Worm (Caenorhabditis elegans) whole organism, L4 larva: ENCODE data around the gene F26A1.19.

Experiments
- F10B5.3 ChIP-seq: sonication (generic microtip); optimal IDR thresholded peaks from 2 replicates; lab custom pipeline; 2016; ENCODE audit warnings: mild to moderate bottlenecking, missing genetic modification characterization, missing compliant biosample characterization
- T20F7.1 ChIP-seq: fragments of 200-800 bp; sonication (Bioruptor generic); optimal IDR thresholded peaks from 2 replicates; lab custom pipeline; 2018; ENCODE audit warnings: mild to moderate bottlenecking, missing genetic modification characterization, missing compliant biosample characterization
- T26A8.4 ChIP-seq: fragments of 200-800 bp; sonication (Bioruptor generic); IDR thresholded peaks from 2 replicates; pipeline ENCODE4 v1.3.6; 2022; ENCODE audit warnings: missing genetic modification characterization, missing compliant biosample characterization
- Y75B8A.6 ChIP-seq: fragments of 200-800 bp; sonication (Bioruptor generic); IDR thresholded peaks from 2 replicates; pipeline ENCODE4 v1.3.6; 2022; ENCODE audit warnings: missing genetic modification reagents, missing genetic modification characterization, missing compliant biosample characterization
- aha-1 ChIP-seq: fragments of 150-350 bp; peaks from one replicate; lab custom pipeline; 2014; ENCODE audit warnings: missing biosample characterization, missing genetic modification characterization
- ama-1 ChIP-seq: fragments of 150-350 bp; optimal IDR thresholded peaks from 2 replicates; lab custom pipeline; 2014; ENCODE audit warnings: inconsistent platforms, mixed read lengths
- ceh-44 ChIP-seq: fragments of 200-800 bp; sonication (Bioruptor generic); IDR thresholded peaks from 2 replicates; pipeline ENCODE4 v1.3.6; 2022; ENCODE audit warnings: missing genetic modification reagents, missing genetic modification characterization, missing compliant biosample characterization
- ces-1 ChIP-seq: fragments of 150-350 bp; sonication (generic microtip); optimal IDR thresholded peaks from 4 replicates; lab custom pipeline; 2014; ENCODE audit warnings: missing biosample characterization, missing genetic modification reagents, missing genetic modification characterization
- cey-2 ChIP-seq: sonication (generic microtip); optimal IDR thresholded peaks from 3 replicates; lab custom pipeline; 2017; ENCODE audit warnings: missing genetic modification characterization, mild to moderate bottlenecking, missing compliant biosample characterization, antibody characterized with exemption, borderline replicate concordance; ENCODE audit not compliant: insufficient read depth
- daf-12 ChIP-seq: fragments of 150-350 bp; optimal IDR thresholded peaks from 2 replicates; lab custom pipeline; 2014; ENCODE audit warnings: missing biosample characterization, missing genetic modification reagents, missing genetic modification characterization
- daf-8 ChIP-seq: fragments of 200-800 bp; sonication (Bioruptor generic); IDR thresholded peaks from 2 replicates; pipeline ENCODE4 v1.3.6; 2022; ENCODE audit warnings: missing genetic modification characterization, missing compliant biosample characterization
- dmd-6 ChIP-seq: fragments of 200-800 bp; sonication (Bioruptor generic); IDR thresholded peaks from 2 replicates; pipeline ENCODE4 v1.3.6; 2022; ENCODE audit warnings: missing genetic modification reagents, missing genetic modification characterization, missing compliant biosample characterization
- dpl-1 ChIP-seq: fragments of 150-350 bp; optimal IDR thresholded peaks from 2 replicates; lab custom pipeline; 2014; ENCODE audit warnings: missing biosample characterization, missing genetic modification reagents, missing genetic modification characterization
- egl-27 ChIP-seq: sonication (generic microtip); optimal IDR thresholded peaks from 3 replicates; lab custom pipeline; 2017; ENCODE audit warnings: missing biosample characterization, missing genetic modification reagents, missing genetic modification characterization
- gei-8 ChIP-seq: fragments of 200-800 bp; sonication (Bioruptor generic); optimal IDR thresholded peaks from 2 replicates; lab custom pipeline; 2018; ENCODE audit warnings: mild to moderate bottlenecking, missing genetic modification characterization, missing compliant biosample characterization
- hif-1 ChIP-seq, 2 experiments: sonication (generic microtip); optimal IDR thresholded peaks; 2 replicates each; lab custom pipeline; 2016 to 2017; ENCODE audit warnings: missing compliant biosample characterization in 2 of 2, missing genetic modification characterization in 2 of 2, missing genetic modification reagents in 2 of 2, missing genotype in 2 of 2, mild to moderate bottlenecking in 1 of 2
- hmg-1.1 ChIP-seq: fragments of 200-800 bp; sonication (Bioruptor generic); IDR thresholded peaks from 2 replicates; pipeline ENCODE4 v1.3.6; 2022; ENCODE audit warnings: missing genetic modification reagents, missing genetic modification characterization, missing compliant biosample characterization
- lim-7 ChIP-seq: fragments of 200-800 bp; sonication (Bioruptor generic); IDR thresholded peaks from 2 replicates; pipeline ENCODE4 v1.3.6; 2022; ENCODE audit warnings: missing genetic modification characterization, missing compliant biosample characterization
- lin-13 ChIP-seq: fragments of 150-350 bp; optimal IDR thresholded peaks from 2 replicates; lab custom pipeline; 2014; ENCODE audit warnings: missing biosample characterization, missing genetic modification reagents, missing genetic modification characterization
- lir-3 ChIP-seq: sonication (generic microtip); optimal IDR thresholded peaks from 2 replicates; lab custom pipeline; 2016; ENCODE audit warnings: mild to moderate bottlenecking, missing genetic modification characterization, missing compliant biosample characterization
- lsy-2 ChIP-seq, 2 experiments: fragments of 150-350 bp in 1 of 2; sonication (generic microtip) in 1 of 2; optimal IDR thresholded peaks; 2 replicates each; lab custom pipeline; 2014 to 2017; ENCODE audit warnings: missing biosample characterization in 2 of 2, missing genetic modification characterization in 2 of 2
- madf-9 ChIP-seq: fragments of 200-800 bp; sonication (Bioruptor generic); conservative IDR thresholded peaks from 2 replicates; pipeline ENCODE4 v1.3.6; 2022; ENCODE audit warnings: missing genetic modification reagents, missing genetic modification characterization, missing compliant biosample characterization
- mdl-1 ChIP-seq, 2 experiments: fragments of 150-350 bp in 1 of 2; sonication (generic microtip) in 1 of 2; optimal IDR thresholded peaks; 2 replicates each; lab custom pipeline; 2014 to 2017; ENCODE audit warnings: missing biosample characterization in 2 of 2, missing genetic modification characterization in 2 of 2
- mdt-29 ChIP-seq: fragments of 200-800 bp; sonication (Bioruptor generic); IDR thresholded peaks from 2 replicates; pipeline ENCODE4 v1.3.6; 2022; ENCODE audit warnings: missing genetic modification reagents, missing genetic modification characterization, missing compliant biosample characterization
- mep-1 ChIP-seq: fragments of 150-350 bp; sonication (generic microtip); optimal IDR thresholded peaks from 3 replicates; lab custom pipeline; 2014; ENCODE audit warnings: missing biosample characterization, missing genetic modification characterization
- nhr-102 ChIP-seq: sonication (generic microtip); optimal IDR thresholded peaks from 2 replicates; lab custom pipeline; 2016; ENCODE audit warnings: mild to moderate bottlenecking, missing genetic modification characterization, moderate library complexity, missing compliant biosample characterization
- nhr-11 ChIP-seq: fragments of 150-350 bp; optimal IDR thresholded peaks from 2 replicates; lab custom pipeline; 2014; ENCODE audit warnings: missing biosample characterization, missing genetic modification characterization
- nhr-237 ChIP-seq: sonication (generic microtip); optimal IDR thresholded peaks from 2 replicates; lab custom pipeline; 2017; ENCODE audit warnings: missing biosample characterization, missing genetic modification characterization
- nhr-28 ChIP-seq: fragments of 150-350 bp; optimal IDR thresholded peaks from 2 replicates; lab custom pipeline; 2014; ENCODE audit warnings: missing biosample characterization, missing genetic modification characterization
- pha-4 ChIP-seq, 2 experiments: fragments of 150-350 bp in 1 of 2; fragments of 200-800 bp in 1 of 2; sonication (Bioruptor generic) in 1 of 2; IDR thresholded peaks in 1 of 2; optimal IDR thresholded peaks in 1 of 2; 2 replicates each; pipeline versions ENCODE4 v1.3.6 to Lab custom; 2014 to 2022; ENCODE audit warnings: missing genetic modification characterization in 2 of 2, missing genetic modification reagents in 2 of 2, missing biosample characterization in 1 of 2, missing compliant biosample characterization in 1 of 2
- rbr-2 ChIP-seq: sonication (generic microtip); optimal IDR thresholded peaks from 2 replicates; lab custom pipeline; 2016; ENCODE audit warnings: missing genotype, missing genetic modification characterization, missing compliant biosample characterization
- saeg-2 ChIP-seq: fragments of 200-800 bp; sonication (Bioruptor generic); IDR thresholded peaks from 2 replicates; pipeline ENCODE4 v1.3.6; 2022; ENCODE audit warnings: missing genetic modification reagents, missing genetic modification characterization, missing compliant biosample characterization
- sdz-12 ChIP-seq: fragments of 200-800 bp; sonication (Bioruptor generic); optimal IDR thresholded peaks from 2 replicates; lab custom pipeline; 2018; ENCODE audit warnings: mild to moderate bottlenecking, missing genetic modification characterization, missing compliant biosample characterization
- set-16 ChIP-seq: fragments of 200-800 bp; sonication (Bioruptor generic); IDR thresholded peaks from 2 replicates; pipeline ENCODE4 v1.3.6; 2022; ENCODE audit warnings: missing genetic modification reagents, missing genetic modification characterization, missing compliant biosample characterization
- skn-1 ChIP-seq: fragments of 150-350 bp; optimal IDR thresholded peaks from 2 replicates; lab custom pipeline; 2014; ENCODE audit warnings: missing biosample characterization, missing genetic modification characterization
- snpc-4 ChIP-seq: fragments of 150-350 bp; optimal IDR thresholded peaks from 2 replicates; lab custom pipeline; 2014; ENCODE audit warnings: missing biosample characterization, missing genetic modification characterization
- spr-1 ChIP-seq: sonication (generic microtip); optimal IDR thresholded peaks from 2 replicates; lab custom pipeline; 2016; ENCODE audit warnings: mild to moderate bottlenecking, missing genetic modification characterization, missing compliant biosample characterization
- spr-3 ChIP-seq: fragments of 200-800 bp; sonication (Bioruptor generic); optimal IDR thresholded peaks from 2 replicates; lab custom pipeline; 2018; ENCODE audit warnings: mild to moderate bottlenecking, missing genetic modification characterization, missing compliant biosample characterization
- unc-130 ChIP-seq: sonication (generic microtip); optimal IDR thresholded peaks from 2 replicates; lab custom pipeline; 2016; ENCODE audit warnings: missing genetic modification reagents, missing genetic modification characterization, missing compliant biosample characterization
- unc-39 ChIP-seq: sonication (generic microtip); optimal IDR thresholded peaks from 2 replicates; lab custom pipeline; 2017; ENCODE audit warnings: missing biosample characterization, missing genetic modification characterization
- zip-11 ChIP-seq: fragments of 200-800 bp; sonication (Bioruptor generic); IDR thresholded peaks from 2 replicates; pipeline ENCODE4 v1.3.6; 2022; ENCODE audit warnings: missing genetic modification characterization, missing compliant biosample characterization
- zip-2 ChIP-seq: fragments of 150-350 bp; optimal IDR thresholded peaks from 2 replicates; lab custom pipeline; 2014; ENCODE audit warnings: missing biosample characterization, missing genetic modification characterization
- ztf-11 ChIP-seq: fragments of 150-350 bp; optimal IDR thresholded peaks from 2 replicates; lab custom pipeline; 2014; ENCODE audit warnings: missing biosample characterization, missing genetic modification characterization

Gene F26A1.19

ce11 chrIII:4817240-4817639 lies 20.3 kb upstream of the F26A1.19 start, which contains the start of gene F26A1.4:
Gene F26A1.4 (plus strand): TSS chrIII:4817540.
- no peak for TF ChIP-seq mdt-29 (GFP tag; lab: Robert Waterston, UW)
- no peak for TF ChIP-seq lin-13

- TF ChIP-seq F10B5.3 (tag; lab: Kevin White, UChicago) (no peak), ces-1 (GFP tag; lab: Kevin White, UChicago) (no peak), lir-3 (tag; lab: Kevin White, UChicago) (no peak), nhr-11 (tag; lab: Kevin White, UChicago) (no peak), aha-1 (tag; lab: Kevin White, UChicago) (no peak), cey-2 (tag; lab: Kevin White, UChicago) (no peak), unc-39 (tag; lab: Kevin White, UChicago) (no peak), dpl-1 (GFP tag; lab: Kevin White, UChicago) (no peak), ama-1 (lab: Kevin White, UChicago) (no peak), ceh-44 (GFP tag; lab: Robert Waterston, UW) (no peak), rbr-2 (tag; lab: Kevin White, UChicago) (no peak), unc-130 (GFP tag; lab: Kevin White, UChicago) (no peak), hmg-1.1 (no peak)
These were observed 17.7 kb upstream of the F26A1.19 start, which contains the start of gene F26A1.7 for ce11 chrIII:4819843-4820242. Gene F26A1.7 (minus strand): TSS chrIII:4819943.

- TF ChIP-seq nhr-237 (tag; lab: Kevin White, UChicago), result no peak
These were observed 15.4 kb upstream of the F26A1.19 start, which contains the start of gene F26A1.8 for ce11 chrIII:4822140-4822539. Gene F26A1.8 (minus strand): TSS chrIII:4822240.

- TF ChIP-seq set-16 (no peak), hmg-1.1 (no peak), mep-1 (tag; lab: Kevin White, UChicago) (no peak), mdl-1 (tag; optimal IDR thresholded peaks at IDR 0.05; lab: Kevin White, UChicago) (no peak), T20F7.1 (no peak), mdt-29 (GFP tag; lab: Robert Waterston, UW) (no peak), nhr-28 (tag; lab: Kevin White, UChicago) (no peak), madf-9 (GFP tag; lab: Robert Waterston, UW) (no peak), spr-1 (tag; lab: Kevin White, UChicago) (no peak), snpc-4 (tag; lab: Kevin White, UChicago) (no peak), dpl-1 (GFP tag; lab: Kevin White, UChicago) (no peak), ztf-11 (no peak), nhr-102 (tag; lab: Kevin White, UChicago) (no peak), T26A8.4 (GFP tag; lab: Robert Waterston, UW) (no peak)
These were observed 10.9 kb upstream of the F26A1.19 start, which contains the start of gene F26A1.3 for ce11 chrIII:4826606-4827005. Gene F26A1.3 (plus strand): TSS chrIII:4826906.

ce11 chrIII:4829440-4829839 lies 8.1 kb upstream of the F26A1.19 start, which contains the start of gene F26A1.9:
Gene F26A1.9 (minus strand): TSS chrIII:4829540.
- no peak for TF ChIP-seq dpl-1 (GFP tag; lab: Kevin White, UChicago)
- no peak for TF ChIP-seq zip-11 (GFP tag; lab: Robert Waterston, UW)
- no peak for TF ChIP-seq zip-2 (tag; lab: Kevin White, UChicago)
- TF ChIP-seq daf-12 (tag; lab: Kevin White, UChicago), result no peak
- TF ChIP-seq F10B5.3 (tag; lab: Kevin White, UChicago), result no peak
- no peak for TF ChIP-seq dmd-6 (GFP tag; lab: Robert Waterston, UW)
- no peak for TF ChIP-seq spr-3 (GFP tag; lab: Kevin White, UChicago)
- no peak for TF ChIP-seq egl-27 (tag; lab: Kevin White, UChicago)
- no peak for TF ChIP-seq Y75B8A.6
- no peak for TF ChIP-seq lim-7 (GFP tag; lab: Robert Waterston, UW)
- TF ChIP-seq skn-1, result no peak
- TF ChIP-seq saeg-2 (GFP tag; lab: Robert Waterston, UW), result no peak
- TF ChIP-seq nhr-28 (tag; lab: Kevin White, UChicago), result no peak
- no peak for TF ChIP-seq daf-8 (GFP tag; lab: Robert Waterston, UW)
- no peak for TF ChIP-seq hif-1 (tag; optimal IDR thresholded peaks at IDR 0.05; lab: Kevin White, UChicago)
- TF ChIP-seq pha-4 (GFP tag; IDR thresholded peaks at IDR 0.05; lab: Robert Waterston, UW), result no peak
- no peak for TF ChIP-seq pha-4 (tag; optimal IDR thresholded peaks at IDR 0.05; lab: Kevin White, UChicago)
- no peak for TF ChIP-seq lsy-2 (tag; optimal IDR thresholded peaks at IDR 0.05; lab: Kevin White, UChicago)
- no peak for TF ChIP-seq sdz-12 (GFP tag; lab: Kevin White, UChicago)
- TF ChIP-seq gei-8, result no peak
- no peak for TF ChIP-seq unc-39 (tag; lab: Kevin White, UChicago)
